Worm (Caenorhabditis elegans) whole organism, early embryonic: ENCODE measurements around the gene F45D3.1.

Source experiments
- B0310.2 ChIP-seq: sonication (generic microtip); optimal IDR thresholded peaks from 2 replicates; lab custom pipeline; 2016; ENCODE audit warnings: mild to moderate bottlenecking, missing genetic modification characterization, missing compliant biosample characterization
- F13C5.2 ChIP-seq: sonication (generic microtip); optimal IDR thresholded peaks from 2 replicates; lab custom pipeline; 2017; ENCODE audit warnings: mild to moderate bottlenecking, missing genetic modification characterization, inconsistent platforms, missing compliant biosample characterization
- aly-1 ChIP-seq: sonication (generic microtip); optimal IDR thresholded peaks from 2 replicates; lab custom pipeline; 2016; ENCODE audit warnings: missing genetic modification characterization, missing compliant biosample characterization
- ama-1 ChIP-seq: fragments of 150-350 bp; optimal IDR thresholded peaks from 2 replicates; lab custom pipeline; 2014
- ceh-13 ChIP-seq: fragments of 200-800 bp; sonication (Bioruptor generic); optimal IDR thresholded peaks from 2 replicates; lab custom pipeline; 2018; ENCODE audit warnings: mild to moderate bottlenecking, missing genetic modification characterization, missing compliant biosample characterization
- ceh-36 ChIP-seq: sonication (generic microtip); optimal IDR thresholded peaks from 2 replicates; lab custom pipeline; 2016; ENCODE audit warnings: missing genetic modification characterization, inconsistent platforms, missing compliant biosample characterization
- ets-7 ChIP-seq: sonication (generic microtip); optimal IDR thresholded peaks from 2 replicates; lab custom pipeline; 2016; ENCODE audit warnings: missing genotype, missing genetic modification characterization, missing compliant biosample characterization
- flt-1 ChIP-seq: fragments of 200-800 bp; sonication (Bioruptor generic); IDR thresholded peaks from 2 replicates; pipeline ENCODE4 v1.3.6; 2022; ENCODE audit warnings: missing genetic modification characterization, missing compliant biosample characterization
- hmbx-1 ChIP-seq: sonication (generic microtip); optimal IDR thresholded peaks from 2 replicates; lab custom pipeline; 2016; ENCODE audit warnings: mild to moderate bottlenecking, missing genetic modification characterization, missing compliant biosample characterization
- hmg-4 ChIP-seq: fragments of 200-800 bp; sonication (Bioruptor generic); optimal IDR thresholded peaks from 2 replicates; lab custom pipeline; 2018; ENCODE audit warnings: mild to moderate bottlenecking, missing genetic modification characterization, missing compliant biosample characterization
- hnd-1 ChIP-seq: sonication (generic microtip); optimal IDR thresholded peaks from 2 replicates; lab custom pipeline; 2016; ENCODE audit warnings: missing genetic modification characterization, missing compliant biosample characterization
- pes-1 ChIP-seq: fragments of 200-800 bp; sonication (Bioruptor generic); IDR thresholded peaks from 2 replicates; pipeline ENCODE4 v1.3.6; 2022; ENCODE audit warnings: missing genetic modification reagents, missing genetic modification characterization, missing compliant biosample characterization
- scrt-1 ChIP-seq: fragments of 200-800 bp; sonication (Bioruptor generic); IDR thresholded peaks from 2 replicates; pipeline ENCODE4 v1.3.6; 2022; ENCODE audit warnings: missing genetic modification characterization, missing compliant biosample characterization
- sea-1 ChIP-seq: fragments of 200-800 bp; sonication (Bioruptor generic); conservative IDR thresholded peaks from 2 replicates; pipeline ENCODE4 v1.3.6; 2022; ENCODE audit warnings: missing genetic modification characterization, missing compliant biosample characterization
- tbx-11 ChIP-seq: fragments of 200-800 bp; sonication (Bioruptor generic); IDR thresholded peaks from 2 replicates; pipeline ENCODE4 v1.3.6; 2022; ENCODE audit warnings: missing genetic modification characterization, missing compliant biosample characterization
- tbx-37 ChIP-seq: fragments of 200-800 bp; sonication (Bioruptor generic); conservative IDR thresholded peaks from 2 replicates; pipeline ENCODE4 v1.3.6; 2022; ENCODE audit warnings: missing genetic modification reagents, missing genetic modification characterization, missing compliant biosample characterization
- tra-4 ChIP-seq: sonication (generic microtip); optimal IDR thresholded peaks from 2 replicates; lab custom pipeline; 2017; ENCODE audit warnings: missing genetic modification characterization, missing compliant biosample characterization

F45D3.1 gene

ce11 chrV:12555872-12556271 lies 29.0 kb downstream of the F45D3.1 start:
- TF ChIP-seq hmg-4 (GFP tag; lab: Kevin White, UChicago) (no peak), tbx-11 (GFP tag; lab: Robert Waterston, UW) (no peak), tbx-37 (no peak), hnd-1 (no peak), aly-1 (no peak), ceh-13 (GFP tag; lab: Kevin White, UChicago) (no peak), flt-1 (no peak), ama-1 (lab: Kevin White, UChicago) (no peak), F13C5.2 (tag; lab: Kevin White, UChicago) (no peak)

ce11 chrV:12556904-12557303 lies 30.0 kb downstream of the F45D3.1 start:
- TF ChIP-seq ama-1 (lab: Kevin White, UChicago) (no peak), flt-1 (no peak), pes-1 (GFP tag; lab: Robert Waterston, UW) (no peak), aly-1 (no peak), ets-7 (tag; lab: Kevin White, UChicago) (no peak), tra-4 (tag; lab: Kevin White, UChicago) (no peak), ceh-36 (tag; lab: Kevin White, UChicago) (no peak), tbx-37 (no peak), sea-1 (GFP tag; lab: Robert Waterston, UW) (no peak), B0310.2 (no peak), hnd-1 (no peak), tbx-11 (GFP tag; lab: Robert Waterston, UW) (no peak), scrt-1 (GFP tag; lab: Robert Waterston, UW) (no peak), F13C5.2 (tag; lab: Kevin White, UChicago) (no peak)

- TF ChIP-seq scrt-1 (GFP tag; lab: Robert Waterston, UW) (no peak), ama-1 (lab: Kevin White, UChicago) (no peak), aly-1 (no peak), tbx-37 (no peak)
Measured at ce11 chrV:12560328-12560782, 33.5 kb downstream of the F45D3.1 start, which contains the start of gene sel-1. TSS of gene sel-1 (plus strand) at chrV:12560732.

- TF ChIP-seq hmbx-1 (tag; lab: Kevin White, UChicago) (no peak), F13C5.2 (tag; lab: Kevin White, UChicago) (no peak), hnd-1 (no peak), scrt-1 (GFP tag; lab: Robert Waterston, UW) (no peak), tbx-11 (GFP tag; lab: Robert Waterston, UW) (no peak), ceh-13 (GFP tag; lab: Kevin White, UChicago) (no peak), tbx-37 (no peak), hmg-4 (GFP tag; lab: Kevin White, UChicago) (no peak)
Measured at ce11 chrV:12563187-12563586, 36.3 kb downstream of the F45D3.1 start, which contains the start of gene mrps-5. TSS of gene mrps-5 (plus strand) at chrV:12563487.

ce11 chrV:12564902-12565301 lies 38.0 kb downstream of the F45D3.1 start:
- TF ChIP-seq flt-1 (no peak), ama-1 (lab: Kevin White, UChicago) (no peak), B0310.2 (no peak), hmbx-1 (tag; lab: Kevin White, UChicago) (no peak), scrt-1 (GFP tag; lab: Robert Waterston, UW) (no peak), tra-4 (tag; lab: Kevin White, UChicago) (no peak), tbx-37 (no peak)

ce11 chrV:12567312-12567711 lies 40.5 kb downstream of the F45D3.1 start:
- TF ChIP-seq tbx-11 (GFP tag; lab: Robert Waterston, UW) (no peak), tbx-37 (no peak), sea-1 (GFP tag; lab: Robert Waterston, UW) (no peak), ets-7 (tag; lab: Kevin White, UChicago) (no peak)

- TF ChIP-seq sea-1 (GFP tag; lab: Robert Waterston, UW): no peak
- no peak for TF ChIP-seq hnd-1
- TF ChIP-seq tbx-11 (GFP tag; lab: Robert Waterston, UW): no peak
- TF ChIP-seq ceh-13 (GFP tag; lab: Kevin White, UChicago): no peak
- no peak for TF ChIP-seq aly-1
Measured at ce11 chrV:12567850-12568249, 41.0 kb downstream of the F45D3.1 start, which contains the start of gene E02A10.4. TSS of gene E02A10.4 (minus strand) at chrV:12567950.

- no peak for TF ChIP-seq ets-7 (tag; lab: Kevin White, UChicago)
- TF ChIP-seq sea-1 (GFP tag; lab: Robert Waterston, UW): no peak
- TF ChIP-seq hmg-4 (GFP tag; lab: Kevin White, UChicago): no peak
- no peak for TF ChIP-seq flt-1
- no peak for TF ChIP-seq scrt-1 (GFP tag; lab: Robert Waterston, UW)
- TF ChIP-seq ceh-36 (tag; lab: Kevin White, UChicago): no peak
- TF ChIP-seq hmbx-1 (tag; lab: Kevin White, UChicago): no peak
- no peak for TF ChIP-seq F13C5.2 (tag; lab: Kevin White, UChicago)
- no peak for TF ChIP-seq B0310.2
- no peak for TF ChIP-seq hnd-1
- TF ChIP-seq pes-1 (GFP tag; lab: Robert Waterston, UW): no peak
- no peak for TF ChIP-seq ceh-13 (GFP tag; lab: Kevin White, UChicago)
- no peak for TF ChIP-seq aly-1
- TF ChIP-seq tra-4 (tag; lab: Kevin White, UChicago): no peak
- TF ChIP-seq tbx-11 (GFP tag; lab: Robert Waterston, UW): no peak
- TF ChIP-seq ama-1 (lab: Kevin White, UChicago): no peak
- no peak for TF ChIP-seq tbx-37
Measured at ce11 chrV:12570271-12570670, 43.4 kb downstream of the F45D3.1 start.

- TF ChIP-seq tbx-37: no peak
- TF ChIP-seq ceh-13 (GFP tag; lab: Kevin White, UChicago): no peak
- TF ChIP-seq ama-1 (lab: Kevin White, UChicago): no peak
- TF ChIP-seq hmbx-1 (tag; lab: Kevin White, UChicago): no peak
- TF ChIP-seq ceh-36 (tag; lab: Kevin White, UChicago): no peak
- TF ChIP-seq sea-1 (GFP tag; lab: Robert Waterston, UW): no peak
- TF ChIP-seq tbx-11 (GFP tag; lab: Robert Waterston, UW): no peak
- no peak for TF ChIP-seq pes-1 (GFP tag; lab: Robert Waterston, UW)
- no peak for TF ChIP-seq B0310.2
- TF ChIP-seq aly-1: no peak
- TF ChIP-seq tra-4 (tag; lab: Kevin White, UChicago): no peak
- no peak for TF ChIP-seq ets-7 (tag; lab: Kevin White, UChicago)
- TF ChIP-seq F13C5.2 (tag; lab: Kevin White, UChicago): no peak
- no peak for TF ChIP-seq flt-1
- TF ChIP-seq hnd-1: no peak
- no peak for TF ChIP-seq hmg-4 (GFP tag; lab: Kevin White, UChicago)
- TF ChIP-seq scrt-1 (GFP tag; lab: Robert Waterston, UW): no peak
Measured at ce11 chrV:12575846-12576245, 49.0 kb downstream of the F45D3.1 start.
